Fruit fly (Drosophila melanogaster) whole organism, wandering third instar larva: ENCODE measurements around the gene RAF2.

Experiments
- Hr78 ChIP-seq: fragments of >200 bp; optimal IDR thresholded peaks from 2 replicates; lab custom pipeline; 2017; ENCODE audit warnings: missing biosample characterization, missing genetic modification characterization
- Myc ChIP-seq: fragments of >200 bp; optimal IDR thresholded peaks from 2 replicates; lab custom pipeline; 2017
- Sp1 ChIP-seq: fragments of 200-800 bp; sonication (Bioruptor generic); optimal IDR thresholded peaks from 3 replicates; lab custom pipeline; 2019; ENCODE audit warnings: missing biosample characterization, mild to moderate bottlenecking, missing genetic modification characterization, moderate library complexity
- fru ChIP-seq: fragments of 200-800 bp; sonication (Bioruptor generic); optimal IDR thresholded peaks from 3 replicates; lab custom pipeline; 2016; ENCODE audit warnings: missing biosample characterization, mild to moderate bottlenecking, missing genetic modification characterization
- psq ChIP-seq: fragments of 200-800 bp; sonication (Bioruptor generic); optimal IDR thresholded peaks from 3 replicates; lab custom pipeline; 2017; ENCODE audit warnings: missing biosample characterization, mild to moderate bottlenecking, missing genetic modification characterization, moderate library complexity
- rgr ChIP-seq: fragments of 200-800 bp; sonication (Bioruptor generic); optimal IDR thresholded peaks from 3 replicates; lab custom pipeline; 2016; ENCODE audit warnings: missing biosample characterization, mild to moderate bottlenecking, missing genetic modification characterization

DNA sequence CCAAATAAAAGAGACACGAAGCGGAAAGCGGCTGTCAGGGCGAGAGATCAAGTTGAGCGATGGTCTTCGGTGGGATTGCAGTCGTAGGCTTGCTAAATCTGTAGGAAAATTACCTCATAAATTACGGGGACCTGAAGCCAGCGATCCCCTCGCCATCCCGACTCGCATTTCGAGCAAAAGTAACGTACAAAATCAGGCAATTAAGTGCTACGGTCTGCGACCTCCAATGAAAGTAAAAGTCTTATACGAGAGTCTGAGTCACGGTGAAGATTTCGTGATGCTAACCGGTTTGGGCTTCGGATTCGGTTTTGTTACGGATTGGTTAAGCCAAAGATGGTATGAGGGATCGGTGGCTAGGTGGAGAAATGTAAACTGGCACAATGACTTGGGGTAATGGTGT, 46.3 kb upstream of the RAF2 start:
- TF ChIP-seq Sp1 (GFP tag; lab: Kevin White, UChicago) (no peak), psq (GFP tag; lab: Kevin White, UChicago) (no peak), Hr78 (GFP tag; lab: Kevin White, UChicago) (no peak), Myc (lab: Kevin White, UChicago) (no peak), rgr (no peak), fru (GFP tag; lab: Kevin White, UChicago) (no peak)
